Fruit fly (Drosophila melanogaster) whole organism, adult: ENCODE data around the gene CG16758.

ENCODE experiments used
- CG14711 ChIP-seq: fragments of 200-800 bp; sonication (Bioruptor generic); optimal IDR thresholded peaks from 2 replicates; lab custom pipeline; 2018; ENCODE audit warnings: missing biosample characterization, mild to moderate bottlenecking, missing genetic modification characterization, moderate library complexity
- CG1620 ChIP-seq: fragments of 200-800 bp; sonication (Bioruptor generic); optimal IDR thresholded peaks from 2 replicates; lab custom pipeline; 2016; ENCODE audit warnings: missing biosample characterization, missing genetic modification characterization
- CG33017 ChIP-seq: fragments of 200-800 bp; sonication (Bioruptor generic); optimal IDR thresholded peaks from 2 replicates; lab custom pipeline; 2018; ENCODE audit warnings: missing biosample characterization, mild to moderate bottlenecking, missing genetic modification characterization, moderate library complexity
- CG5204 ChIP-seq: fragments of 200-800 bp; sonication (Bioruptor generic); optimal IDR thresholded peaks from 2 replicates; lab custom pipeline; 2016; ENCODE audit warnings: missing biosample characterization, missing genetic modification characterization
- CG7101 ChIP-seq: fragments of 200-800 bp; sonication (Bioruptor generic); optimal IDR thresholded peaks from 2 replicates; lab custom pipeline; 2018; ENCODE audit warnings: missing biosample characterization, mild to moderate bottlenecking, missing genetic modification characterization, moderate library complexity
- Clk ChIP-seq: fragments of 200-800 bp; sonication (Bioruptor generic); optimal IDR thresholded peaks from 2 replicates; lab custom pipeline; 2017; ENCODE audit warnings: missing biosample characterization, missing genetic modification characterization
- Mnt ChIP-seq: fragments of 200-800 bp; sonication (Bioruptor generic); optimal IDR thresholded peaks from 2 replicates; lab custom pipeline; 2016; ENCODE audit warnings: missing biosample characterization, mild to moderate bottlenecking, missing genetic modification characterization
- bab1 ChIP-seq: fragments of 200-800 bp; sonication (Bioruptor generic); optimal IDR thresholded peaks from 3 replicates; lab custom pipeline; 2019; ENCODE audit warnings: missing biosample characterization, mild to moderate bottlenecking, missing genetic modification characterization, moderate library complexity
- cic ChIP-seq: fragments of 200-800 bp; sonication (Bioruptor generic); optimal IDR thresholded peaks from 2 replicates; lab custom pipeline; 2017; ENCODE audit warnings: missing biosample characterization, mild to moderate bottlenecking, missing genetic modification characterization, moderate library complexity
- cnc ChIP-seq, 2 experiments: fragments of >200 bp; optimal IDR thresholded peaks; 2 replicates each; lab custom pipeline; 2017
- kay ChIP-seq: fragments of 200-800 bp; sonication (Bioruptor generic); peaks from one replicate; lab custom pipeline; 2016; ENCODE audit warnings: missing biosample characterization, missing genetic modification characterization, borderline replicate concordance
- pad ChIP-seq: fragments of 200-800 bp; sonication (Bioruptor generic); optimal IDR thresholded peaks from 3 replicates; lab custom pipeline; 2017; ENCODE audit warnings: missing biosample characterization, missing genetic modification characterization, mild to moderate bottlenecking, moderate library complexity, missing genetic modification reagents
- tj ChIP-seq: fragments of 200-800 bp; sonication (Bioruptor generic); optimal IDR thresholded peaks from 3 replicates; lab custom pipeline; 2017; ENCODE audit warnings: missing biosample characterization, mild to moderate bottlenecking, missing genetic modification characterization, moderate library complexity

Gene CG16758

dm6 chr3L:2458763-2459162, 44.6 kb downstream of the CG16758 start:
- TF ChIP-seq kay (GFP tag; lab: Kevin White, UChicago): peak; percentile 74
- no peak for TF ChIP-seq pad (GFP tag; lab: Kevin White, UChicago)
- no peak for TF ChIP-seq CG14711 (tag; lab: Kevin White, UChicago)

- TF ChIP-seq CG5204 (GFP tag; lab: Kevin White, UChicago) (no peak), CG1620 (GFP tag; lab: Kevin White, UChicago) (no peak), Mnt (peak; percentile 58), kay (GFP tag; lab: Kevin White, UChicago) (peak; percentile 40), tj (GFP tag; lab: Kevin White, UChicago) (peak; percentile 30), cic (GFP tag; lab: Kevin White, UChicago) (peak; percentile 64)
Measured at dm6 chr3L:2457557-2458240, 45.7 kb downstream of the CG16758 start.

DNA sequence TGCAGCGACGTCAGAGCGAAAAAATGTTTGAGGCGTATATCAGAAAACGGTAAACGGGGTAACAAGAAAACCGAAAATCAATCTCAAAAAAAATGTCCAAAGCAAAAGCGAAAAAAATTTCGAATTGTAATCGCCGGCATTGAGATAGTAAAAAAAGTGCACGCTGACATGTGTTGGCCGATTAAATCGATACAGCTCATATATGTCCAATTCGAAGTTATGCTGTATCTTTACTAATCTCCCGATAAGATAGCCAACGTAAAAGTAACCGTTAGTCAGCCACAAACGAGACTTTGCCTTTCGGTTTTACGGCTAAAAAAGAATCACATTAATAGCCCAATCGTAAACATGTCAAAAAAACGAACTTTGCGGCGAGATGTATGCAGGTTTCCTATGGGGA, 46.5 kb downstream of the CG16758 start:
- no peak for TF ChIP-seq pad (GFP tag; lab: Kevin White, UChicago)
- no peak for TF ChIP-seq CG7101 (tag; lab: Kevin White, UChicago)
- TF ChIP-seq CG33017 (tag; lab: Kevin White, UChicago): no peak
- no peak for TF ChIP-seq bab1
- no peak for TF ChIP-seq Clk (GFP tag; lab: Kevin White, UChicago)
- no peak for TF ChIP-seq cic (GFP tag; lab: Kevin White, UChicago)
- TF ChIP-seq cnc (optimal IDR thresholded peaks at IDR 0.05; lab: Kevin White, UChicago): no peak
- no peak for TF ChIP-seq CG14711 (tag; lab: Kevin White, UChicago)
